Fruit fly (Drosophila melanogaster) whole organism, embryonic: ENCODE results near the gene CG6610.
A peak's percentile ranks its signal among the peaks of the same experiment; 100 is the strongest.

ENCODE experiments used
- Blimp-1 ChIP-seq: fragments of 200-800 bp; sonication (Bioruptor generic); optimal IDR thresholded peaks from 3 replicates; lab custom pipeline; 2018; ENCODE audit warnings: missing biosample characterization, missing genetic modification characterization, mild to moderate bottlenecking, moderate library complexity, missing genetic modification reagents
- BtbVII ChIP-seq: fragments of 200-800 bp; sonication (Bioruptor generic); optimal IDR thresholded peaks from 3 replicates; lab custom pipeline; 2017; ENCODE audit warnings: missing biosample characterization, mild to moderate bottlenecking, missing genetic modification characterization
- CG10274 ChIP-seq: fragments of 200-800 bp; sonication (Bioruptor generic); optimal IDR thresholded peaks from 3 replicates; lab custom pipeline; 2017; ENCODE audit warnings: missing biosample characterization, mild to moderate bottlenecking, missing genetic modification characterization
- CG10321 ChIP-seq: fragments of 200-800 bp; sonication (Bioruptor generic); IDR thresholded peaks from 2 replicates; pipeline ENCODE4 v1.3.6; 2022; ENCODE audit warnings: missing biosample characterization, missing genetic modification characterization
- CG11456 ChIP-seq: fragments of 200-800 bp; sonication (Bioruptor generic); IDR thresholded peaks from 3 replicates; pipeline ENCODE4 v1.3.6; 2022; ENCODE audit warnings: missing biosample characterization, missing genetic modification characterization
- CG12219 ChIP-seq: fragments of 200-800 bp; sonication (Bioruptor generic); optimal IDR thresholded peaks from 3 replicates; lab custom pipeline; 2018; ENCODE audit warnings: missing biosample characterization, mild to moderate bottlenecking, missing genetic modification characterization
- CG13296 ChIP-seq: fragments of 200-800 bp; sonication (Bioruptor generic); optimal IDR thresholded peaks from 3 replicates; lab custom pipeline; 2018; ENCODE audit warnings: missing biosample characterization, mild to moderate bottlenecking, missing genetic modification characterization
- CG14965 ChIP-seq: fragments of 200-800 bp; sonication (Bioruptor generic); optimal IDR thresholded peaks from 2 replicates; lab custom pipeline; 2016; ENCODE audit warnings: missing biosample characterization, missing genetic modification characterization, borderline replicate concordance
- CG1602 ChIP-seq: fragments of 200-800 bp; sonication (Bioruptor generic); optimal IDR thresholded peaks from 3 replicates; lab custom pipeline; 2016; ENCODE audit warnings: missing biosample characterization, missing genetic modification characterization
- CG1603 ChIP-seq: fragments of 200-800 bp; sonication (Bioruptor generic); optimal IDR thresholded peaks from 2 replicates; lab custom pipeline; 2019; ENCODE audit warnings: missing biosample characterization, mild to moderate bottlenecking, missing genetic modification characterization, moderate library complexity
- CG17359 ChIP-seq: fragments of 200-800 bp; sonication (Bioruptor generic); optimal IDR thresholded peaks from 3 replicates; lab custom pipeline; 2018; ENCODE audit warnings: missing biosample characterization, mild to moderate bottlenecking, missing genetic modification characterization, moderate library complexity
- CG17612 ChIP-seq: fragments of 200-800 bp; sonication (Bioruptor generic); IDR thresholded peaks from 2 replicates; pipeline ENCODE4 v1.3.6; 2022; ENCODE audit warnings: missing biosample characterization, missing genetic modification characterization
- CG18262 ChIP-seq: fragments of 200-800 bp; optimal IDR thresholded peaks from 3 replicates; lab custom pipeline; 2019; ENCODE audit warnings: missing biosample characterization, mild to moderate bottlenecking, missing genetic modification characterization, moderate library complexity
- CG18476 ChIP-seq: fragments of 200-800 bp; sonication (Bioruptor generic); optimal IDR thresholded peaks from 2 replicates; lab custom pipeline; 2016; ENCODE audit warnings: missing biosample characterization, mild to moderate bottlenecking, missing genetic modification characterization
- CG18619 ChIP-seq: fragments of 200-800 bp; sonication (Bioruptor generic); optimal IDR thresholded peaks from 3 replicates; lab custom pipeline; 2017; ENCODE audit warnings: missing biosample characterization, mild to moderate bottlenecking, missing genetic modification characterization
- CG2129 ChIP-seq: fragments of 200-800 bp; sonication (Bioruptor generic); IDR thresholded peaks from 2 replicates; pipeline ENCODE4 v1.3.6; 2022; ENCODE audit warnings: missing biosample characterization, missing genetic modification characterization; ENCODE audit not compliant: partially characterized antibody
- CG2202 ChIP-seq: fragments of 200-800 bp; sonication (Bioruptor generic); optimal IDR thresholded peaks from 2 replicates; lab custom pipeline; 2018; ENCODE audit warnings: missing biosample characterization, mild to moderate bottlenecking, missing genetic modification characterization
- CG2712 ChIP-seq: fragments of 200-800 bp; optimal IDR thresholded peaks from 3 replicates; lab custom pipeline; 2019; ENCODE audit warnings: missing biosample characterization, mild to moderate bottlenecking, missing genetic modification characterization, moderate library complexity
- CG30431 ChIP-seq: fragments of 200-800 bp; sonication (Bioruptor generic); optimal IDR thresholded peaks from 2 replicates; lab custom pipeline; 2017; ENCODE audit warnings: missing biosample characterization, missing genetic modification characterization
- CG32532 ChIP-seq: fragments of 200-800 bp; sonication (Bioruptor generic); IDR thresholded peaks from 2 replicates; pipeline ENCODE4 v1.3.6; 2022; ENCODE audit warnings: missing biosample characterization, missing genetic modification characterization
- CG3281 ChIP-seq: fragments of 200-800 bp; sonication (Bioruptor generic); optimal IDR thresholded peaks from 3 replicates; lab custom pipeline; 2017; ENCODE audit warnings: missing biosample characterization, mild to moderate bottlenecking, missing genetic modification characterization
- CG3407 ChIP-seq: fragments of 200-800 bp; sonication (Bioruptor generic); optimal IDR thresholded peaks from 2 replicates; lab custom pipeline; 2018; ENCODE audit warnings: missing biosample characterization, mild to moderate bottlenecking, missing genetic modification characterization
- CG42726 ChIP-seq: fragments of 200-800 bp; sonication (Bioruptor generic); IDR thresholded peaks from 2 replicates; pipeline ENCODE4 v1.3.6; 2022; ENCODE audit warnings: missing biosample characterization, missing genetic modification characterization; ENCODE audit not compliant: partially characterized antibody
- CG4707 ChIP-seq: fragments of 200-800 bp; sonication (Bioruptor generic); optimal IDR thresholded peaks from 2 replicates; lab custom pipeline; 2018; ENCODE audit warnings: missing biosample characterization, mild to moderate bottlenecking, missing genetic modification characterization, moderate library complexity
- CG7372 ChIP-seq: fragments of 200-800 bp; sonication (Bioruptor generic); IDR thresholded peaks from 2 replicates; pipeline ENCODE4 v1.3.6; 2022; ENCODE audit warnings: missing biosample characterization, missing genetic modification characterization
- CG8281 ChIP-seq: fragments of 200-800 bp; sonication (Bioruptor generic); optimal IDR thresholded peaks from 2 replicates; lab custom pipeline; 2018; ENCODE audit warnings: missing biosample characterization, mild to moderate bottlenecking, missing genetic modification characterization, moderate library complexity
- CG8359 ChIP-seq: fragments of 200-800 bp; sonication (Bioruptor generic); optimal IDR thresholded peaks from 2 replicates; lab custom pipeline; 2017; ENCODE audit warnings: missing biosample characterization, mild to moderate bottlenecking, missing genetic modification characterization, borderline replicate concordance
- CG8388 ChIP-seq: fragments of 200-800 bp; sonication (Bioruptor generic); optimal IDR thresholded peaks from 2 replicates; lab custom pipeline; 2019; ENCODE audit warnings: missing biosample characterization, mild to moderate bottlenecking, missing genetic modification characterization, moderate library complexity
- CG8924 ChIP-seq: fragments of 200-800 bp; optimal IDR thresholded peaks from 3 replicates; lab custom pipeline; 2019; ENCODE audit warnings: missing biosample characterization, mild to moderate bottlenecking, missing genetic modification characterization, moderate library complexity
- CHES-1-like ChIP-seq: fragments of 200-800 bp; sonication (Bioruptor generic); optimal IDR thresholded peaks from 2 replicates; lab custom pipeline; 2016; ENCODE audit warnings: missing biosample characterization, missing genetic modification characterization
- D19B ChIP-seq: fragments of 200-800 bp; sonication (Bioruptor generic); optimal IDR thresholded peaks from 2 replicates; lab custom pipeline; 2017; ENCODE audit warnings: missing biosample characterization, mild to moderate bottlenecking, missing genetic modification characterization
- Dip3 ChIP-seq: fragments of 200-800 bp; sonication (Bioruptor generic); optimal IDR thresholded peaks from 3 replicates; lab custom pipeline; 2016; ENCODE audit warnings: missing biosample characterization, missing genetic modification characterization
- NFAT ChIP-seq: fragments of 200-800 bp; sonication (Bioruptor generic); IDR thresholded peaks from 2 replicates; pipeline ENCODE4 v1.3.6; 2022; ENCODE audit warnings: missing biosample characterization, missing genetic modification characterization
- Nf-YA ChIP-seq: fragments of 200-800 bp; sonication (Bioruptor generic); IDR thresholded peaks from 2 replicates; pipeline ENCODE4 v1.3.6; 2022; ENCODE audit warnings: missing biosample characterization, missing genetic modification characterization
- Optix ChIP-seq: fragments of 200-800 bp; sonication (Bioruptor generic); IDR thresholded peaks from 3 replicates; pipeline ENCODE4 v1.3.6; 2022; ENCODE audit warnings: missing biosample characterization, missing genetic modification characterization
- ase ChIP-seq: fragments of 200-800 bp; sonication (Bioruptor generic); IDR thresholded peaks from 3 replicates; pipeline ENCODE4 v1.3.6; 2022; ENCODE audit warnings: missing biosample characterization, missing genetic modification characterization
- cwo ChIP-seq: fragments of 200-800 bp; sonication (Bioruptor generic); optimal IDR thresholded peaks from 3 replicates; lab custom pipeline; 2017; ENCODE audit warnings: missing biosample characterization, missing genetic modification characterization, mild to moderate bottlenecking, moderate library complexity, missing genetic modification reagents
- fd3F ChIP-seq: fragments of 200-800 bp; sonication (Bioruptor generic); optimal IDR thresholded peaks from 2 replicates; lab custom pipeline; 2018; ENCODE audit warnings: missing biosample characterization, mild to moderate bottlenecking, missing genetic modification characterization, moderate library complexity
- grau ChIP-seq: fragments of 200-800 bp; optimal IDR thresholded peaks from 3 replicates; lab custom pipeline; 2019; ENCODE audit warnings: missing biosample characterization, mild to moderate bottlenecking, missing genetic modification characterization, moderate library complexity
- oc ChIP-seq: fragments of 200-800 bp; sonication (Bioruptor generic); optimal IDR thresholded peaks from 2 replicates; lab custom pipeline; 2018; ENCODE audit warnings: missing biosample characterization, mild to moderate bottlenecking, missing genetic modification characterization, moderate library complexity
- odd ChIP-seq: fragments of 200-800 bp; sonication (Bioruptor generic); optimal IDR thresholded peaks from 2 replicates; lab custom pipeline; 2017; ENCODE audit warnings: missing biosample characterization, mild to moderate bottlenecking, missing genetic modification characterization
- pnt ChIP-seq: fragments of 200-800 bp; sonication (Bioruptor generic); optimal IDR thresholded peaks from 3 replicates; lab custom pipeline; 2016; ENCODE audit warnings: missing biosample characterization, missing genetic modification characterization
- pros ChIP-seq: fragments of 200-800 bp; sonication (Bioruptor generic); optimal IDR thresholded peaks from 3 replicates; lab custom pipeline; 2019; ENCODE audit warnings: missing biosample characterization, mild to moderate bottlenecking, missing genetic modification characterization, moderate library complexity
- ranshi ChIP-seq: fragments of 200-800 bp; sonication (Bioruptor generic); IDR thresholded peaks from 2 replicates; pipeline ENCODE4 v1.3.6; 2022; ENCODE audit warnings: missing biosample characterization, missing genetic modification characterization
- rib ChIP-seq: fragments of 200-800 bp; sonication (Bioruptor generic); IDR thresholded peaks from 2 replicates; pipeline ENCODE4 v1.3.6; 2022; ENCODE audit warnings: missing biosample characterization, missing genetic modification characterization
- sima ChIP-seq: fragments of 200-800 bp; sonication (Bioruptor generic); optimal IDR thresholded peaks from 2 replicates; lab custom pipeline; 2016; ENCODE audit warnings: missing biosample characterization, missing genetic modification characterization
- ssp ChIP-seq: fragments of 200-800 bp; sonication (Bioruptor generic); IDR thresholded peaks from 2 replicates; pipeline ENCODE4 v1.3.6; 2022; ENCODE audit warnings: missing biosample characterization, missing genetic modification characterization
- ttk ChIP-seq: fragments of 200-800 bp; sonication (Bioruptor generic); IDR thresholded peaks from 2 replicates; pipeline ENCODE4 v2.1.2; 2022; ENCODE audit warnings: missing biosample characterization, missing genetic modification characterization
- vnd ChIP-seq: fragments of 200-800 bp; sonication (Bioruptor generic); IDR thresholded peaks from 3 replicates; pipeline ENCODE4 v1.3.6; 2022; ENCODE audit warnings: missing biosample characterization, missing genetic modification characterization; ENCODE audit not compliant: partially characterized antibody
- wor ChIP-seq: fragments of 200-800 bp; sonication (Bioruptor generic); IDR thresholded peaks from 2 replicates; pipeline ENCODE4 v1.3.6; 2022; ENCODE audit warnings: missing biosample characterization, missing genetic modification characterization

Gene CG6610

DNA sequence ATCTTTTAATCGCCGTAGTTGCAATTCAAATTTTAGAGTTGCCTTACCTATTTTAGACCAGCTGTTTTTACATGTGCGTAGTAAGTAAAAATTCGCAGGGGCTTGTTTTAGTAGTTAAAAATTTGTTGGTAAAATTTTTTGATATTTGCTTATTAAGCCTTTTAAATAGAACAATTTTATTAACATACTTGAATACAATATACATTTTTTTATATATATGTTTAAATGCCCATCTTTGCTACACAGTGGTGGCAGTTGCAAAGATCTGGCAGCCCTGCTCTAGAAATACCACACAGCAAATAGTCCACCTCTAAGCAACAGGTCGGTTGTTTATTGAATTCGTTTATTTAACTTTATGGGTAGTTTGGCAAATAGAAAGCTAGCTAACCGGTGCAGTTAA is 19.4 kb downstream of the CG6610 start, which contains the start of the genes CG10467 and loj (continued):
- TF ChIP-seq CG8359 (GFP tag; lab: Kevin White, UChicago) (peak; percentile 67), CG3281 (peak; percentile 91), sima (GFP tag; lab: Kevin White, UChicago) (no peak), Nf-YA (GFP tag; lab: Robert Waterston, UW) (peak; percentile 87), CG1602 (GFP tag; lab: Kevin White, UChicago) (peak; percentile 98), pros (GFP tag; lab: Kevin White, UChicago) (no peak), CG8388 (GFP tag; lab: Kevin White, UChicago) (peak; percentile 89), fd3F (GFP tag; lab: Kevin White, UChicago) (peak; percentile 96), NFAT (GFP tag; lab: Robert Waterston, UW) (peak; percentile 97), CG13296 (peak; percentile 86), odd (GFP tag; lab: Kevin White, UChicago) (peak; percentile 76), ssp (GFP tag; lab: Robert Waterston, UW) (peak; percentile 93), Dip3 (GFP tag; lab: Kevin White, UChicago) (peak; percentile 84), CG2129 (GFP tag; lab: Robert Waterston, UW) (peak; percentile 63), CG18476 (GFP tag; lab: Kevin White, UChicago) (peak; percentile 83), CG2202 (peak; percentile 90), D19B (peak; percentile 81), pnt (GFP tag; lab: Kevin White, UChicago) (peak; percentile 82), CG8281 (peak; percentile 81), ttk (peak; percentile 98), Optix (GFP tag; lab: Robert Waterston, UW) (peak; percentile 88), vnd (peak; percentile 65), CG18619 (GFP tag; lab: Kevin White, UChicago) (peak; percentile 93), grau (tag; lab: Kevin White, UChicago) (peak; percentile 95), CG17359 (peak; percentile 96), cwo (GFP tag; lab: Kevin White, UChicago) (peak; percentile 83), CG8924 (tag; lab: Kevin White, UChicago) (peak; percentile 96), BtbVII (GFP tag; lab: Kevin White, UChicago) (peak; percentile 80), CG30431 (GFP tag; lab: Kevin White, UChicago) (peak; percentile 95), CG32532 (GFP tag; lab: Robert Waterston, UW) (peak; percentile 98), CHES-1-like (peak; percentile 73), wor (peak; percentile 95), CG17612 (peak; percentile 91), CG1603 (tag; lab: Kevin White, UChicago) (peak; percentile 51), CG7372 (GFP tag; lab: Robert Waterston, UW) (peak; percentile 97), CG2712 (tag; lab: Kevin White, UChicago) (peak; percentile 95), oc (tag; lab: Kevin White, UChicago) (peak; percentile 94), CG10321 (GFP tag; lab: Robert Waterston, UW) (peak; percentile 57; the same call in 1 of the 2 replicates), rib (peak; percentile 93), ase (GFP tag; lab: Robert Waterston, UW) (peak; percentile 96), CG42726 (GFP tag; lab: Robert Waterston, UW) (peak; percentile 53; the same call in 1 of the 2 replicates), CG3407 (GFP tag; lab: Kevin White, UChicago) (peak; percentile 84), ranshi (GFP tag; lab: Robert Waterston, UW) (peak; percentile 98), CG14965 (GFP tag; lab: Kevin White, UChicago) (no peak), Blimp-1 (GFP tag; lab: Kevin White, UChicago) (peak; percentile 94), CG4707 (GFP tag; lab: Kevin White, UChicago) (peak; percentile 73), CG18262 (tag; lab: Kevin White, UChicago) (peak; percentile 92), CG10274 (GFP tag; lab: Kevin White, UChicago) (peak; percentile 64), CG11456 (peak; percentile 98), CG12219 (GFP tag; lab: Kevin White, UChicago) (peak; percentile 73)
